Worm (Caenorhabditis elegans) whole organism, L3 larva: ENCODE results near the gene nhr-27.
A peak's percentile ranks its signal among the peaks of the same experiment; 100 is the strongest.

Experiments used
- R02D3.7 ChIP-seq: fragments of 150-350 bp; optimal IDR thresholded peaks from 2 replicates; lab custom pipeline; 2014; ENCODE audit warnings: missing biosample characterization, missing genetic modification characterization
- ZK546.5 ChIP-seq: sonication (generic microtip); optimal IDR thresholded peaks from 2 replicates; lab custom pipeline; 2017; ENCODE audit warnings: missing biosample characterization, missing genetic modification characterization
- aly-2 ChIP-seq: fragments of 150-350 bp; optimal IDR thresholded peaks from 2 replicates; lab custom pipeline; 2014; ENCODE audit warnings: missing biosample characterization, missing genetic modification characterization
- ceh-28 ChIP-seq: fragments of 150-350 bp; optimal IDR thresholded peaks from 2 replicates; lab custom pipeline; 2014; ENCODE audit warnings: missing biosample characterization, missing genetic modification reagents, missing genetic modification characterization
- ceh-9 ChIP-seq: sonication (generic microtip); optimal IDR thresholded peaks from 2 replicates; lab custom pipeline; 2018; ENCODE audit warnings: missing biosample characterization, missing genetic modification characterization
- daf-12 ChIP-seq: fragments of 150-350 bp; optimal IDR thresholded peaks from 2 replicates; lab custom pipeline; 2014; ENCODE audit warnings: missing biosample characterization, missing genetic modification reagents, missing genetic modification characterization
- elt-1 ChIP-seq: fragments of 150-350 bp; optimal IDR thresholded peaks from 2 replicates; lab custom pipeline; 2014; ENCODE audit warnings: missing biosample characterization, missing genetic modification characterization
- elt-2 ChIP-seq: sonication (generic microtip); optimal IDR thresholded peaks from 2 replicates; lab custom pipeline; 2016; ENCODE audit warnings: missing genetic modification reagents, mild to moderate bottlenecking, missing genetic modification characterization, missing compliant biosample characterization
- eor-1 ChIP-seq, 2 experiments: fragments of 150-350 bp; optimal IDR thresholded peaks; 2 replicates each; lab custom pipeline; 2014 to 2018; ENCODE audit warnings: missing biosample characterization in 2 of 2, missing genetic modification characterization in 2 of 2
- fkh-10 ChIP-seq: sonication (generic microtip); optimal IDR thresholded peaks from 2 replicates; lab custom pipeline; 2017; ENCODE audit warnings: missing biosample characterization, missing genetic modification reagents, missing genetic modification characterization
- hmg-11 ChIP-seq: sonication (generic microtip); optimal IDR thresholded peaks from 2 replicates; lab custom pipeline; 2016; ENCODE audit warnings: missing genetic modification characterization, missing compliant biosample characterization
- lin-15B ChIP-seq: fragments of 150-350 bp; optimal IDR thresholded peaks from 2 replicates; lab custom pipeline; 2014; ENCODE audit warnings: missing biosample characterization, missing genetic modification characterization
- lin-39 ChIP-seq: fragments of 150-350 bp; optimal IDR thresholded peaks from 2 replicates; lab custom pipeline; 2018; ENCODE audit warnings: missing biosample characterization, missing genetic modification reagents, missing genetic modification characterization
- mdl-1 ChIP-seq: fragments of 150-350 bp; optimal IDR thresholded peaks from 2 replicates; lab custom pipeline; 2014; ENCODE audit warnings: missing biosample characterization, missing genetic modification characterization
- nfya-1 ChIP-seq: sonication (generic microtip); optimal IDR thresholded peaks from 2 replicates; lab custom pipeline; 2017; ENCODE audit warnings: missing genetic modification characterization, mild to moderate bottlenecking, missing compliant biosample characterization, antibody characterized with exemption, moderate library complexity; ENCODE audit not compliant: insufficient read depth
- nhr-23 ChIP-seq: fragments of 150-350 bp; optimal IDR thresholded peaks from 2 replicates; lab custom pipeline; 2014; ENCODE audit warnings: missing biosample characterization, missing genetic modification reagents, missing genetic modification characterization
- nhr-237 ChIP-seq: fragments of 150-350 bp; optimal IDR thresholded peaks from 2 replicates; lab custom pipeline; 2014; ENCODE audit warnings: missing biosample characterization, missing genetic modification characterization
- nhr-25 ChIP-seq: sonication (generic microtip); optimal IDR thresholded peaks from 2 replicates; lab custom pipeline; 2017; ENCODE audit warnings: missing biosample characterization, missing genetic modification characterization
- nhr-28 ChIP-seq: fragments of 150-350 bp; optimal IDR thresholded peaks from 2 replicates; lab custom pipeline; 2014; ENCODE audit warnings: missing biosample characterization, missing genetic modification characterization
- nhr-67 ChIP-seq: fragments of 150-350 bp; optimal IDR thresholded peaks from 2 replicates; lab custom pipeline; 2014; ENCODE audit warnings: missing biosample characterization, missing genetic modification characterization
- nhr-76 ChIP-seq: fragments of 150-350 bp; sonication (generic microtip); optimal IDR thresholded peaks from 5 replicates; lab custom pipeline; 2014; ENCODE audit warnings: missing biosample characterization, missing genetic modification characterization
- pha-4 ChIP-seq: fragments of 150-350 bp; optimal IDR thresholded peaks from 2 replicates; lab custom pipeline; 2014; ENCODE audit warnings: missing biosample characterization, missing genetic modification reagents, missing genetic modification characterization
- pqm-1 ChIP-seq: fragments of 150-350 bp; optimal IDR thresholded peaks from 2 replicates; lab custom pipeline; 2017; ENCODE audit warnings: missing biosample characterization, missing genetic modification characterization, inconsistent platforms
- sea-2 ChIP-seq: fragments of 150-350 bp; sonication (generic microtip); optimal IDR thresholded peaks from 4 replicates; lab custom pipeline; 2014; ENCODE audit warnings: missing biosample characterization, missing genetic modification reagents, missing genetic modification characterization
- skn-1 ChIP-seq: fragments of 150-350 bp; optimal IDR thresholded peaks from 2 replicates; lab custom pipeline; 2014; ENCODE audit warnings: missing biosample characterization, missing genetic modification characterization
- tbx-2 ChIP-seq: sonication (generic microtip); optimal IDR thresholded peaks from 2 replicates; lab custom pipeline; 2016; ENCODE audit warnings: mild to moderate bottlenecking, missing genetic modification characterization, missing compliant biosample characterization
- unc-39 ChIP-seq: sonication (generic microtip); optimal IDR thresholded peaks from 4 replicates; lab custom pipeline; 2017; ENCODE audit warnings: missing biosample characterization, missing genetic modification characterization
- zag-1 ChIP-seq: fragments of 150-350 bp; optimal IDR thresholded peaks from 2 replicates; lab custom pipeline; 2014; ENCODE audit warnings: missing biosample characterization, missing genetic modification characterization
- ztf-11 ChIP-seq: fragments of 150-350 bp; optimal IDR thresholded peaks from 2 replicates; lab custom pipeline; 2014; ENCODE audit warnings: missing biosample characterization, missing genetic modification characterization
- ztf-4 ChIP-seq: fragments of 150-350 bp; optimal IDR thresholded peaks from 2 replicates; lab custom pipeline; 2014; ENCODE audit warnings: missing biosample characterization, missing genetic modification characterization

Gene nhr-27

DNA sequence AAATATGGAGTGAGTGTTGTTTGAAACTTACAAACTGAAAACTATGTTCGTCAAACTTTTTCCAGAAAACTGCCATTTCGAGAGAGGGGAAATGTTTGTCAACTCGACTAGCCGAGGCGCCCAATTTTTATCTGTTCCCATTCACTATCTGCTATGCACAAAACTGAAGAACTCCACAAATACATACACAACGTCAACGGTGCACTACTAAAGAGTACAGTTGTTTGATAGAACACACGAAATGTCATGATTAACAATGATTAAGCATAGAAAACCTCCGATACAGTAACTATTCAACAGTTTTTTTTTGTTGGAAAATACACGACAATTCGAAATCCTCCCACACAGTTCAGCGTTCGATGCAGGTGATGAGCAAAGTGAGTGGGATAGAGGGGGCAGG, 11.4 kb upstream of the nhr-27 start:
- TF ChIP-seq lin-15B (tag; lab: Kevin White, UChicago) (no peak), unc-39 (tag; lab: Kevin White, UChicago) (no peak), sea-2 (GFP tag; lab: Kevin White, UChicago) (no peak), hmg-11 (no peak), ceh-28 (tag; lab: Kevin White, UChicago) (no peak), R02D3.7 (no peak), pqm-1 (tag; lab: Kevin White, UChicago) (peak; percentile 44), ceh-9 (tag; lab: Kevin White, UChicago) (no peak), lin-39 (tag; lab: Kevin White, UChicago) (no peak), elt-2 (peak; percentile 35), nhr-28 (no peak), nhr-25 (tag; lab: Kevin White, UChicago) (no peak), nhr-23 (tag; lab: Kevin White, UChicago) (no peak), zag-1 (no peak)

- no peak for TF ChIP-seq daf-12 (tag; lab: Kevin White, UChicago)
- TF ChIP-seq mdl-1 = no peak
- TF ChIP-seq pha-4 (tag; lab: Kevin White, UChicago) = peak; percentile 33
- no peak for TF ChIP-seq zag-1
- TF ChIP-seq elt-2 = peak; percentile 51
- TF ChIP-seq, all 47 proteins: peak for 2
These were observed 10.7 kb upstream of the nhr-27 start for ce11 chrX:12818768-12819167.

ce11 chrX:12815367-12815766, 7.2 kb upstream of the nhr-27 start:
- no peak for TF ChIP-seq nhr-23 (tag; lab: Kevin White, UChicago)
- no peak for TF ChIP-seq pqm-1 (tag; lab: Kevin White, UChicago)
- no peak for TF ChIP-seq nhr-67 (tag; lab: Kevin White, UChicago)
- no peak for TF ChIP-seq skn-1 (tag; lab: Kevin White, UChicago)
- TF ChIP-seq sea-2 (GFP tag; lab: Kevin White, UChicago) = no peak
- no peak for TF ChIP-seq ztf-4 (tag; lab: Kevin White, UChicago)
- TF ChIP-seq ztf-11 (tag; lab: Kevin White, UChicago) = no peak
- no peak for TF ChIP-seq nfya-1 (tag; lab: Kevin White, UChicago)
- TF ChIP-seq nhr-28 = no peak
- no peak for TF ChIP-seq elt-1 (tag; lab: Kevin White, UChicago)

ce11 chrX:12813539-12813938, 5.4 kb upstream of the nhr-27 start, which contains the start of gene gei-3:
Gene gei-3, minus strand, starts transcription at chrX:12813639.
- TF ChIP-seq pqm-1 (tag; lab: Kevin White, UChicago) = no peak
- TF ChIP-seq elt-2 = no peak
- TF ChIP-seq pha-4 (tag; lab: Kevin White, UChicago) = no peak
- no peak for TF ChIP-seq tbx-2 (tag; lab: Kevin White, UChicago)
- no peak for TF ChIP-seq lin-15B (tag; lab: Kevin White, UChicago)
- TF ChIP-seq nhr-237 (tag; lab: Kevin White, UChicago) = no peak
- TF ChIP-seq zag-1 = no peak

DNA sequence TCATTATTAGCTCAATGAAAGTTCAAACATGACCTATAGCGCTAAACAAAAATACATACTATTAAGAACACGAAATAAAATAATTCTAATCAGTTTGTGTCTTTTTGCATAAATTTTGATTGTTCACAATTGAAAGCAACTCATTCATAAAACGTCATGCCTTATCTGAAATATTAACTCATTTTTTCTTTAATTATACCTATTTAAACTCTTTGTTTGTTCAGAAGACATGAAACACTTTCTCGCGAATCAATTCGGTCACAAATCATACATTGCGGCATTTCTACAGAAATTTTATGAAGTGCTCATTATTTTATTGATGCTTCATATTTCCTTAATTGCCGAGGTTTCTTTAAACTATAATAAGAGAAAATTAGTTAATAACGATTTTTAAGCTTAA, 1.2 kb downstream of the nhr-27 start:
- TF ChIP-seq ZK546.5 (tag; lab: Kevin White, UChicago) = no peak
- peak; percentile 78 for TF ChIP-seq elt-2
- TF ChIP-seq eor-1 (tag; optimal IDR thresholded peaks at IDR 0.05; lab: Kevin White, UChicago) = no peak
- peak; percentile 86 for TF ChIP-seq pqm-1 (tag; lab: Kevin White, UChicago)
- TF ChIP-seq pha-4 (tag; lab: Kevin White, UChicago) = peak; percentile 31

- TF ChIP-seq nhr-76 (tag; lab: Kevin White, UChicago) (no peak), nhr-67 (tag; lab: Kevin White, UChicago) (no peak), ceh-9 (tag; lab: Kevin White, UChicago) (no peak), aly-2 (tag; lab: Kevin White, UChicago) (no peak), eor-1 (tag; optimal IDR thresholded peaks at IDR 0.05; lab: Kevin White, UChicago) (no peak), lin-15B (tag; lab: Kevin White, UChicago) (no peak)
- TF ChIP-seq, all 47 proteins: peak for 0
These were observed 8.3 kb downstream of the nhr-27 start for ce11 chrX:12799831-12800230.

- TF ChIP-seq fkh-10 (GFP tag; lab: Kevin White, UChicago) (no peak), nfya-1 (tag; lab: Kevin White, UChicago) (no peak), pha-4 (tag; lab: Kevin White, UChicago) (peak; percentile 90)
- TF ChIP-seq, all 47 proteins: peak for 1
These were observed 14.3 kb downstream of the nhr-27 start, which contains the start of gene abf-6 for ce11 chrX:12793796-12794195. Gene abf-6, plus strand, starts transcription at chrX:12794118.
